Fruit fly (Drosophila melanogaster): ENCODE results near the gene Ca-alpha1D.

Gene Ca-alpha1D

DNA sequence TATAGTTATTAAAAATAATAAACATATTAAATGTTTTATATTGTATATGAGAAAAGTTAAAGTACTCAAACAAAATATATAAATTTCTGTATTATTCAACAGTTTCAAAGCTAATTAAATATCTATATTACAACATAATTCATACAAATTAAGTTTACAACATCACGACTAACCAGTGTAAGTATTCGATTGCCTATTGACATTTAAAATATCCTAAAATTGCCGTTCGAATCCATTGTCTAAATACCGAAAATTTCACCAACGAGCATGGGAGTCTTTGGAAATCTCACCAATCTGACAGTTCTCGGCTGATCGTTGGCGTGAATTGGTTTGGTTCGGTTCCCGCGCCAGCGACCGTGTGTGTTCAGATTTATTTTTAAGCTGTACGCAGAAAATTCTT is at the start of gene Ca-alpha1D:
Gene Ca-alpha1D (plus strand): TSS at position 301 of the 400 bp plus-strand sequence.
- TF ChIP-seq CG8478 (optimal IDR thresholded peaks at IDR 0.05) (no peak), CTCF (optimal IDR thresholded peaks at IDR 0.05) (no peak)

DNA sequence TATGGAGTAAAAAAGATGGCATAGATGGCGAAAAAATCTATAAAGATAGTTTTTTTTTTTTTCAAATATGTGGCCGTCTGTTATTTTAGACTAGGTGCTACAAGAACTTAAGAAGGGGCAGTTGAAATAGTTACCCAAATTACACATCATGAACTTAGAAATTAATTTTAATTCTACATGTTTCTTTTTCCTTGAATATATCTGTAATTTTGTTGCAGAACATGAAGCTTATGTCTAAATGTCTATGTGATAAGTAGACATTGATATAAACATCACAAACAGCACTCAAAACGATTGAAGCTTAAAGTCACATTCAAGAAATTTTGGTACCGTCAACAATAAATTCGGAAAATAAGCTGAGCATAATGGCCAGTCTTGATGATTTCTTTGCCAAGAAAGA is 32.4 kb upstream of the Ca-alpha1D start, which contains the start of gene CG4892:
Gene CG4892 (plus strand): TSS at position 301 of the 400 bp plus-strand sequence.
- TF ChIP-seq CTCF (optimal IDR thresholded peaks at IDR 0.05), result no peak
- TF ChIP-seq CG8478 (optimal IDR thresholded peaks at IDR 0.05), result no peak

dm6 chr2L:16135172-16135571 is 30.5 kb upstream of the Ca-alpha1D start, which contains the start of gene CG34168:
CG34168 (minus strand) TSS chr2L:16135272.
- TF ChIP-seq CTCF (optimal IDR thresholded peaks at IDR 0.05), result no peak
- TF ChIP-seq CG8478 (optimal IDR thresholded peaks at IDR 0.05), result no peak

DNA sequence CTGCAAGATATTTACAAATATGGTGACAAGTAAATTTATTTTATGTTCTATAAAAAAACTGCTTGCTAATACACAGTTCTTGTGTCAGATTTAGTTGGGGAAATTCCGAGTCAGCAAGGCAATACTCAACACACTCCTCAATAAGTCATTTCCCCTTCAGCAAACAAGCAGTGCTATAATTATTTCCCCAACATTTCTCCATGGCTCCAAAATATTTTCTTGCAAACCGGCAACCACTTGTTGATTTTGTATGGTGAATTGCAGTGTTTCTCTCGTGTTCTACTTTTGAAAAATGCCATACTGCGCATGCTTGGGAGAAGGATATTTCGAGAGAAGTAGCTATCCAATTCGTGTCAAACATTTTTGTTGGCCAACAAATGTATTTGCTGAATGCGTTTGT is 32.5 kb downstream of the Ca-alpha1D start:
- TF ChIP-seq CTCF (optimal IDR thresholded peaks at IDR 0.05), result no peak
- no peak for TF ChIP-seq CG8478 (optimal IDR thresholded peaks at IDR 0.05)

dm6 chr2L:16211159-16211558 is 45.5 kb downstream of the Ca-alpha1D start, which contains the start of gene CG31819:
CG31819 (plus strand) TSS chr2L:16211459.
- no peak for TF ChIP-seq CTCF (optimal IDR thresholded peaks at IDR 0.05)
- no peak for TF ChIP-seq CG8478 (optimal IDR thresholded peaks at IDR 0.05)

DNA sequence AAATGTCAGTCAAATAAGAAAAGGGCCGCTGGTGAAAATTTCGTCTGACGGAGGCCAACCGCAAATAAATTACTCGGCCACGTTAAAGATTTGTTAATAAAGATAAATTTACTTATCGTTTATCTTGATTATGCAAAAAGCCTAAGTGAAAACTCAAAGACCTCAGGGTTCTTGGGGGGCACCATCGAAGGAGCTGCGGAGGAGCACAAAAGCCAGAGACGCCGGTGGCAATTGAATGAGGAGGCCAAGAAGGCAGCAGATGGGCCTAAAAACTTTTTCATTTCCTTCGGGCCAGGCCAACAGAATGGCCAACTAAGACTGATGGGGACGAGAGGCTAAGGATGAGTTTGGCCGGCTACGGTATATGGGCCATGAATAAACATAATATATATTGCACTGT is 50.7 kb downstream of the Ca-alpha1D start:
- TF ChIP-seq CTCF (optimal IDR thresholded peaks at IDR 0.05) (no peak), CG8478 (optimal IDR thresholded peaks at IDR 0.05) (no peak)

DNA sequence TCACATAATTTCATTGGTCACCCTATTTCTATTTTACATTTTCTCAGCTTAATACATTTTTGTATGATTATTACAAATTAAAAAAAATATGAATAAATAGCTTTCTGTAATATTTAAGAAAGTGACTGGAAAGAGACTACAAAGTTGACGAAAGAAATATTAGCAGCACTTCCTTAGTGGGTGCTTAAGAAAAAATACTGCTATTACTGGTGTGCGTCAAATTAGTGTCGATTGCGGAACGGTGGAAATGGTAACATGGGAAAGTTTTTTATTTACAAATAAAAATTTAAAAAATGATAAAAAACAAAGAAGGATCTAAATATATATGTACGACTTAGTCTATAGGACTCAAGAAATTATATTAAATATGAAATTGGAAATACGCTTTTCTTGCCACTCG is 58.4 kb downstream of the Ca-alpha1D start:
- TF ChIP-seq CG8478 (optimal IDR thresholded peaks at IDR 0.05) (no peak), CTCF (optimal IDR thresholded peaks at IDR 0.05) (no peak)

DNA sequence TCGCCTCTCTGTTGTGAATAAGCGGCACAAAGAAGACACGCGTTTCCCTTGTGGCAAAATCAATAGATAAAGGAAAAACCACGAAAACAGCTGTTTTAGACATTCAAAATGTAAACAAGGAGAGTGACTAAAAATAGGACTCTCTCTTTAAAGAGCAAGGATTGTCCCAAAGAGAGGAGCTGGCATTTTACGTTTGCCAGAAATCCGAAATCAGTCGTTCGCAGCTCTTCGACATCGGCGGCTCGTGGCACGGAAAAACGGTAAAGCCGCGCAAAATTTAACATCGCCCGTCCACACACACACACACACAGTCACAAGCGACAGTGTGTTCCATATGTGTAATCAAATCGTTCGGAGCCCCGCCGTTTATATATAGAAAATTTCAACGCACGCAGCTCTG is 65.6 kb downstream of the Ca-alpha1D start, which contains the start of gene Ca-Ma2d:
Gene Ca-Ma2d (plus strand): TSS at position 211 of the 400 bp plus-strand sequence.
- TF ChIP-seq CG8478 (optimal IDR thresholded peaks at IDR 0.05), result no peak
- no peak for TF ChIP-seq CTCF (optimal IDR thresholded peaks at IDR 0.05)

DNA sequence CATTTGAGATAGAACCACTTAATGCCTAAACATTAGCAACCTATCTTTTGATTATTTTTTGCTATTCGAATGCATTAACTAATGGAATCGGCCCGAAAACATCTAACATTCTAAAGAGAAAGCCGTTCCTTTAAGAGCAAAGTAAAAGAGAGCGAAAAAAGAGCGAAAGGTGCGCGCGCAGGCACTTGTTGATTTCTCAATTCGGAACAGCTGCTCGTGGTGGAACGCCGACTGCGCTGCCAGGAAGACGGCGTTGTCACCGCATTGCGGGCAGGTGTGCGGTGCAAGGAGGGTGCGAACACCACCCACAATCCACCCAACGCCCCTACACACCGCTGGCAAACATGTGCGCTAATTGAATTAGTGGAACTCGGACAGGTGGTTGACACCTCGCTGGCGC is 69.2 kb downstream of the Ca-alpha1D start:
- TF ChIP-seq CTCF (optimal IDR thresholded peaks at IDR 0.05) (no peak), CG8478 (optimal IDR thresholded peaks at IDR 0.05) (no peak)
